Worm (Caenorhabditis elegans) whole organism, late embryonic: Measurements from ENCODE around the gene T13C2.2.

Source experiments
- C08G9.2 ChIP-seq: sonication (generic microtip); optimal IDR thresholded peaks from 2 replicates; lab custom pipeline; 2016; ENCODE audit warnings: mild to moderate bottlenecking, missing genetic modification characterization, moderate library complexity, missing compliant biosample characterization
- T23F11.4 ChIP-seq: fragments of 200-800 bp; sonication (Bioruptor generic); optimal IDR thresholded peaks from 2 replicates; lab custom pipeline; 2018; ENCODE audit warnings: mild to moderate bottlenecking, missing genetic modification characterization, missing compliant biosample characterization
- ahr-1 ChIP-seq: sonication (generic microtip); optimal IDR thresholded peaks from 2 replicates; lab custom pipeline; 2016; ENCODE audit warnings: missing genetic modification characterization, missing compliant biosample characterization
- ama-1 ChIP-seq: fragments of 150-350 bp; optimal IDR thresholded peaks from 2 replicates; lab custom pipeline; 2014
- ceh-19 ChIP-seq: fragments of 200-800 bp; sonication (Bioruptor generic); optimal IDR thresholded peaks from 2 replicates; lab custom pipeline; 2018; ENCODE audit warnings: mild to moderate bottlenecking, missing genetic modification characterization, missing compliant biosample characterization
- ceh-24 ChIP-seq: sonication (generic microtip); optimal IDR thresholded peaks from 2 replicates; lab custom pipeline; 2016; ENCODE audit warnings: mild to moderate bottlenecking, missing genetic modification characterization, missing compliant biosample characterization
- ceh-30 ChIP-seq: fragments of 150-350 bp; optimal IDR thresholded peaks from 2 replicates; lab custom pipeline; 2014; ENCODE audit warnings: missing biosample characterization, missing genetic modification characterization
- ceh-34 ChIP-seq: sonication (generic microtip); optimal IDR thresholded peaks from 2 replicates; lab custom pipeline; 2016; ENCODE audit warnings: mild to moderate bottlenecking, missing genetic modification characterization, missing compliant biosample characterization
- ceh-45 ChIP-seq: fragments of 200-800 bp; sonication (Bioruptor generic); IDR thresholded peaks from 2 replicates; pipeline ENCODE4 v1.3.6; 2022; ENCODE audit warnings: missing genetic modification reagents, missing genetic modification characterization, missing compliant biosample characterization
- ceh-6 ChIP-seq: fragments of 200-800 bp; sonication (Bioruptor generic); optimal IDR thresholded peaks from 2 replicates; lab custom pipeline; 2018; ENCODE audit warnings: mild to moderate bottlenecking, missing genetic modification characterization, missing compliant biosample characterization
- fax-1 ChIP-seq: sonication (generic microtip); optimal IDR thresholded peaks from 2 replicates; lab custom pipeline; 2016; ENCODE audit warnings: missing genotype, missing genetic modification characterization, missing compliant biosample characterization
- gmeb-2 ChIP-seq: sonication (generic microtip); optimal IDR thresholded peaks from 2 replicates; lab custom pipeline; 2016; ENCODE audit warnings: missing genetic modification characterization, inconsistent platforms, missing compliant biosample characterization
- hlh-15 ChIP-seq: sonication (generic microtip); optimal IDR thresholded peaks from 2 replicates; lab custom pipeline; 2016; ENCODE audit warnings: missing genetic modification characterization, missing compliant biosample characterization
- hlh-30 ChIP-seq: sonication (generic microtip); optimal IDR thresholded peaks from 2 replicates; lab custom pipeline; 2017; ENCODE audit warnings: antibody characterized with exemption, missing genetic modification characterization, missing compliant biosample characterization; ENCODE audit not compliant: insufficient read depth
- madf-2 ChIP-seq: sonication (generic microtip); optimal IDR thresholded peaks from 2 replicates; lab custom pipeline; 2017; ENCODE audit warnings: missing genetic modification characterization, missing compliant biosample characterization
- nfya-1 ChIP-seq: sonication (generic microtip); optimal IDR thresholded peaks from 2 replicates; lab custom pipeline; 2017; ENCODE audit warnings: missing genetic modification characterization, mild to moderate bottlenecking, missing compliant biosample characterization, antibody characterized with exemption, moderate library complexity
- npax-4 ChIP-seq: sonication (generic microtip); optimal IDR thresholded peaks from 2 replicates; lab custom pipeline; 2016; ENCODE audit warnings: missing genetic modification characterization, missing compliant biosample characterization
- odd-2 ChIP-seq: sonication (generic microtip); optimal IDR thresholded peaks from 2 replicates; lab custom pipeline; 2017; ENCODE audit warnings: antibody characterized with exemption, mild to moderate bottlenecking, missing genetic modification characterization, missing compliant biosample characterization
- pag-3 ChIP-seq: sonication (generic microtip); optimal IDR thresholded peaks from 2 replicates; lab custom pipeline; 2016; ENCODE audit warnings: missing compliant biosample characterization, missing genetic modification characterization, borderline replicate concordance
- pax-1 ChIP-seq: fragments of 150-350 bp; optimal IDR thresholded peaks from 2 replicates; lab custom pipeline; 2014; ENCODE audit warnings: missing biosample characterization, missing genetic modification characterization
- pqm-1 ChIP-seq: sonication (generic microtip); optimal IDR thresholded peaks from 2 replicates; lab custom pipeline; 2016; ENCODE audit warnings: missing genetic modification characterization, missing compliant biosample characterization
- ref-2 ChIP-seq: sonication (generic microtip); optimal IDR thresholded peaks from 2 replicates; lab custom pipeline; 2016; ENCODE audit warnings: missing genetic modification characterization, missing compliant biosample characterization
- rnt-1 ChIP-seq: sonication (generic microtip); optimal IDR thresholded peaks from 2 replicates; lab custom pipeline; 2016; ENCODE audit warnings: missing genetic modification characterization, missing compliant biosample characterization
- tbx-2 ChIP-seq: sonication (generic microtip); optimal IDR thresholded peaks from 2 replicates; lab custom pipeline; 2016; ENCODE audit warnings: missing genetic modification characterization, missing compliant biosample characterization
- unc-42 ChIP-seq: sonication (generic microtip); optimal IDR thresholded peaks from 2 replicates; lab custom pipeline; 2016; ENCODE audit warnings: missing genotype, missing genetic modification characterization, missing compliant biosample characterization
- unc-55 ChIP-seq: sonication (generic microtip); optimal IDR thresholded peaks from 2 replicates; lab custom pipeline; 2017; ENCODE audit warnings: missing biosample characterization, missing genetic modification reagents, missing genetic modification characterization

The T13C2.2 gene

ce11 chrII:6846723-6847122 is 54.7 kb downstream of the T13C2.2 start:
- no peak for TF ChIP-seq pqm-1 (tag; lab: Kevin White, UChicago)
- TF ChIP-seq T23F11.4 (GFP tag; lab: Kevin White, UChicago), result no peak
- no peak for TF ChIP-seq hlh-30
- TF ChIP-seq unc-42 (tag; lab: Kevin White, UChicago), result peak; percentile 5
- no peak for TF ChIP-seq ceh-30 (tag; lab: Kevin White, UChicago)
- peak; percentile 50 for TF ChIP-seq ceh-6 (GFP tag; lab: Kevin White, UChicago)
- TF ChIP-seq gmeb-2 (tag; lab: Kevin White, UChicago), result no peak
- TF ChIP-seq C08G9.2 (tag; lab: Kevin White, UChicago), result no peak
- TF ChIP-seq ceh-34 (tag; lab: Kevin White, UChicago), result no peak
- TF ChIP-seq ahr-1 (tag; lab: Kevin White, UChicago), result no peak
- TF ChIP-seq ref-2 (tag; lab: Kevin White, UChicago), result peak; percentile 15
- TF ChIP-seq rnt-1 (tag; lab: Kevin White, UChicago), result no peak
- TF ChIP-seq tbx-2 (tag; lab: Kevin White, UChicago), result peak; percentile 29
- no peak for TF ChIP-seq pax-1
- no peak for TF ChIP-seq fax-1
- TF ChIP-seq hlh-15, result no peak
- no peak for TF ChIP-seq npax-4 (tag; lab: Kevin White, UChicago)
- TF ChIP-seq pag-3, result no peak
- TF ChIP-seq ceh-45, result no peak
- TF ChIP-seq ceh-24, result no peak

- TF ChIP-seq madf-2 (tag; lab: Kevin White, UChicago) (no peak), unc-55 (GFP tag; lab: Kevin White, UChicago) (peak; percentile 8), ama-1 (lab: Kevin White, UChicago) (peak; percentile 78), nfya-1 (tag; lab: Kevin White, UChicago) (peak; percentile 2), pax-1 (no peak), unc-42 (tag; lab: Kevin White, UChicago) (peak; percentile 40), ceh-19 (GFP tag; lab: Kevin White, UChicago) (no peak), odd-2 (tag; lab: Kevin White, UChicago) (peak; percentile 5)
These were observed 56.0 kb downstream of the T13C2.2 start, which contains the start of gene tbc-6 for ce11 chrII:6847917-6848379. Gene tbc-6 (plus strand): TSS chrII:6848124.
